Worm (Caenorhabditis elegans) whole organism, L4 larva: ENCODE data around the gene ttbk-8.2.

Experiments
- Y48G9A.11 ChIP-seq: fragments of 200-800 bp; sonication (Bioruptor generic); IDR thresholded peaks from 2 replicates; pipeline ENCODE4 v1.3.6; 2022; ENCODE audit warnings: missing genetic modification reagents, missing genetic modification characterization, missing compliant biosample characterization
- aly-2 ChIP-seq: sonication (generic microtip); optimal IDR thresholded peaks from 2 replicates; lab custom pipeline; 2018; ENCODE audit warnings: missing biosample characterization, missing genetic modification characterization
- ceh-82 ChIP-seq: sonication (generic microtip); optimal IDR thresholded peaks from 2 replicates; lab custom pipeline; 2017; ENCODE audit warnings: missing biosample characterization, missing genetic modification characterization
- lir-3 ChIP-seq: sonication (generic microtip); optimal IDR thresholded peaks from 2 replicates; lab custom pipeline; 2016; ENCODE audit warnings: mild to moderate bottlenecking, missing genetic modification characterization, missing compliant biosample characterization
- mdl-1 ChIP-seq, 2 experiments: fragments of 150-350 bp in 1 of 2; sonication (generic microtip) in 1 of 2; optimal IDR thresholded peaks; 2 replicates each; lab custom pipeline; 2014 to 2017; ENCODE audit warnings: missing biosample characterization in 2 of 2, missing genetic modification characterization in 2 of 2
- nhr-102 ChIP-seq: sonication (generic microtip); optimal IDR thresholded peaks from 2 replicates; lab custom pipeline; 2016; ENCODE audit warnings: mild to moderate bottlenecking, missing genetic modification characterization, moderate library complexity, missing compliant biosample characterization
- nhr-237 ChIP-seq: sonication (generic microtip); optimal IDR thresholded peaks from 2 replicates; lab custom pipeline; 2017; ENCODE audit warnings: missing biosample characterization, missing genetic modification characterization
- nhr-28 ChIP-seq: fragments of 150-350 bp; optimal IDR thresholded peaks from 2 replicates; lab custom pipeline; 2014; ENCODE audit warnings: missing biosample characterization, missing genetic modification characterization
- nhr-41 ChIP-seq: fragments of 200-800 bp; sonication (Bioruptor generic); IDR thresholded peaks from 2 replicates; pipeline ENCODE4 v1.3.6; 2022; ENCODE audit warnings: missing genetic modification reagents, missing genetic modification characterization, missing compliant biosample characterization
- nhr-6 ChIP-seq: fragments of 150-350 bp; optimal IDR thresholded peaks from 2 replicates; lab custom pipeline; 2014; ENCODE audit warnings: missing biosample characterization, missing genetic modification characterization
- pha-4 ChIP-seq, 2 experiments: fragments of 150-350 bp in 1 of 2; fragments of 200-800 bp in 1 of 2; sonication (Bioruptor generic) in 1 of 2; IDR thresholded peaks in 1 of 2; optimal IDR thresholded peaks in 1 of 2; 2 replicates each; pipeline versions ENCODE4 v1.3.6 to Lab custom; 2014 to 2022; ENCODE audit warnings: missing genetic modification characterization in 2 of 2, missing genetic modification reagents in 2 of 2, missing biosample characterization in 1 of 2, missing compliant biosample characterization in 1 of 2

DNA sequence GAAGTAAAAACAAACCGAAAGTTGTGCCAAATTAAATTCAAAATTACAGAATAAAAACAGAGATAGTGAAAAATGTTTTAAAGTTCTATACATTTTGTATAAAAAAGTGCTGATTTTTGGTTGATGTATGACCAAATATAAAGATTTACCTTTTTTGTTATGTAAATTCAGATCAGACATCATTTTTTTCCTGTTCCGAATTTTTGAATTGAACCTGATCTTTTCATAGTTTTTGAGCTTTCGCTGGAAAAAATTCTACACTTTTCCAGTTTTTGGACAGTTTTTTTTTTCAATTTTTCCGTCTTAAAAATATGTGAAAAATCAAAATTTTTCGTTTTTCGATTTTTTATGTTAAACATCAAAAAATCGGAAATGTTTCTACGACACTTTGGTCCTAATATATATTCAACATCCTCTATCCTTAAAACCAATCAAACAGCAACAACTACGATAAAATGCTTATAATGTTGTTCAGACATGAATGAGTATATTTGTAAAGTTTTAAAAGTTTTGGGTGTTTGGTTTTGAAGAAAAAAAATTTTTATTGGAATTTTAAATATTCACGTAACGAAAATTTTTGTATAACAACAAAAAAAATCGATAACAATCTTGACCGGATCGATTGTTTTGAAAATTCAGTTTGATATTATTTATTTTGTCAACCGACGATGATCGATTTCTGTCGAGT is 51.0 kb downstream of the ttbk-8.2 start, which contains the start of the genes C55C3.7 and C55C3.6:
- no peak for TF ChIP-seq nhr-237 (tag; lab: Kevin White, UChicago)
- TF ChIP-seq ceh-82 (tag; lab: Kevin White, UChicago): no peak
- TF ChIP-seq mdl-1 (tag; optimal IDR thresholded peaks at IDR 0.05; lab: Kevin White, UChicago): no peak
- no peak for TF ChIP-seq nhr-6
- TF ChIP-seq nhr-28 (tag; lab: Kevin White, UChicago): no peak
- no peak for TF ChIP-seq aly-2 (tag; lab: Kevin White, UChicago)
- no peak for TF ChIP-seq Y48G9A.11 (GFP tag; lab: Robert Waterston, UW)
- TF ChIP-seq nhr-41 (GFP tag; lab: Robert Waterston, UW): no peak
- TF ChIP-seq lir-3: no peak
- TF ChIP-seq nhr-102: no peak
- no peak for TF ChIP-seq pha-4 (GFP tag; IDR thresholded peaks at IDR 0.05; lab: Robert Waterston, UW)
- no peak for TF ChIP-seq pha-4 (tag; optimal IDR thresholded peaks at IDR 0.05; lab: Kevin White, UChicago)
